Worm (Caenorhabditis elegans) whole organism, dauer: Measurements from ENCODE around the gene F21C10.6.

ENCODE experiments used
- unc-62 ChIP-seq: sonication (generic microtip); optimal IDR thresholded peaks from 2 replicates; lab custom pipeline; 2017; ENCODE audit warnings: missing biosample characterization, missing genetic modification reagents, missing genetic modification characterization

The F21C10.6 gene

DNA sequence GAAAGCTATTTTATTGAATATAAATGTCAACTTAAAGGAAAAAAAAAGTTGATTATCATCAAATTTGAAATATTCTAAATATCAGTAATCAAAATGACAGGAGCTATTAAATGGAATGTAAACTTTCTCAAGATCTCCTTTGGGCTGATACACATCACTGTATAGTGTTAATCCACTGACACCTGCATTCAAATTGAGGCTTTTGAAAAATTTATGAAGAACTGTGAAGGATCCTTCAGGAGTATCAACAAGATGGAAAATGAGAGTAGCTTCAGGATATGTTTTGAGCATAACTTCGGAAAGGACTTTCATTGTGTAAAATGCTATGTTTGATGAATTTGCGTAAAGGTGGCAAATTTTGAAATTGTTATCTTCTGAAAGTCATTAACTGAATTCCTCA, 27.1 kb upstream of the F21C10.6 start:
- no peak for TF ChIP-seq unc-62 (GFP tag; lab: Kevin White, UChicago)

ce11 chrV:9098280-9098973, 25.9 kb upstream of the F21C10.6 start, which contains the start of gene F21C10.9:
F21C10.9 (minus strand) TSS chrV:9098696.
- no peak for TF ChIP-seq unc-62 (GFP tag; lab: Kevin White, UChicago)

- no peak for TF ChIP-seq unc-62 (GFP tag; lab: Kevin White, UChicago)
Measured at ce11 chrV:9101062-9101461, 23.2 kb upstream of the F21C10.6 start, which contains the start of gene frpr-6. frpr-6 (minus strand) TSS chrV:9101162.

ce11 chrV:9108219-9108618, 16.1 kb upstream of the F21C10.6 start, which contains the start of gene F21C10.18:
F21C10.18 (plus strand) TSS chrV:9108519.
- no peak for TF ChIP-seq unc-62 (GFP tag; lab: Kevin White, UChicago)

- no peak for TF ChIP-seq unc-62 (GFP tag; lab: Kevin White, UChicago)
Measured at ce11 chrV:9109281-9109680, 15.0 kb upstream of the F21C10.6 start, which contains the start of gene pqn-31. pqn-31 (plus strand) TSS chrV:9109581.

DNA sequence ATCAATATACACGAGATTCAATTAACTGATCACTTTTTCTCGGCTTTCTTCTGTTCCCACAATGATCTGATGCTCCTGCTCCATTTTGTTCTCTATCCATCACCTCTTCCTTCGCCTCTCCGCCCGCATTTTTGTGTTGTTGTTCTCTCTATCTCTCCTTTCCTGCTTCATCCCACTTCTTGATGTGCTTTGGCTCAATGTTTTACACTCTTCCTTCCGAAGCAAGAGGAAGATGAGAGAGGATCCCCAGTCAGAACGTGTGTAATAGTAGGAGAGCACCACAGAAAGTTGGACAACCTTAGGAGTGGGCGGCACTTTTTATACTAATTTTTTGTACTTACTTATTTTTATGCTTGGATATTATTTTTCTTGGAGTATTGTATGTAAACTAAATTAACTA, 12.3 kb upstream of the F21C10.6 start:
- TF ChIP-seq unc-62 (GFP tag; lab: Kevin White, UChicago): no peak

DNA sequence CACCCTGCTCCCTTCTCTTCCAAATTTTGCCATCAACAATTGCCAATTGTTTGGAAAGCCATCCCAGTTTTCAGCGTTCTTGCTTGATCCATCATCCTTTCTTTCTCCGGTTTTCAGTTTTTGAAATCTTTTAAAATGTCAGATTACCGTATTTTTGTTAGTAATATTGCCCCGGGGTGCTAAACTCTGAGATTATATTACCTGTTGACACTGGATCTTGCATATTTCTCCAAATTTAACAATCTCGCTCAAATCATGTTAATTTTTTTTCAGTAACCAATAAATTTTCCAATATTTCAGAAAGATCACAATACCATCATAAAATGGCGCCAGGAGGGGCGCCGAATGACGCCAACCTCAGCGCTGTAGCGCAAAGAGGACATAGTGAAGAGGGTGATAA, 11.8 kb upstream of the F21C10.6 start, which contains the start of gene F21C10.7:
Gene F21C10.7, plus strand, starts transcription at position 301 of the 400 bp plus-strand sequence.
- TF ChIP-seq unc-62 (GFP tag; lab: Kevin White, UChicago): no peak

DNA sequence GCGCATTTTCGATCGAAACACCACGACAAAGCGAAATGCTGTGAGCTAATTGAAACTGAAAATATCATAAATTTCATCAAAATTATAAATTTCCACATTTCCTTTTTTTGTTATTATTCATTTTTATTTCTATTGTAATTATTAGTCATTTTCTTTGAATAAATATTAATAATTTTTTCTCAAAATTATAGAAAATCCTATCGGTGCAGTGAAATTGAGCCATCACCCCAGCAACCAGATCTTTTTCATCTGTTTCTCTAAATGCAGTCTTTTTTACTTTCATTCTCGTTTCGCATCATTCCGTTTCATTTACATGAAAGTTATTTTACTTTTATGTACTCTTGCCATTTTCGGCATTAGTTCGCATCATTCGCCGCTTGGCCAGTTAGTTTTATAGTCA, 2.3 kb upstream of the F21C10.6 start, which contains the start of gene F21C10.13:
Gene F21C10.13, plus strand, starts transcription at position 301 of the 400 bp plus-strand sequence.
- no peak for TF ChIP-seq unc-62 (GFP tag; lab: Kevin White, UChicago)

ce11 chrV:9123186-9123585, 1.1 kb upstream of the F21C10.6 start, which contains the start of gene F21C10.11:
F21C10.11 (plus strand) TSS chrV:9123486.
- TF ChIP-seq unc-62 (GFP tag; lab: Kevin White, UChicago): no peak

DNA sequence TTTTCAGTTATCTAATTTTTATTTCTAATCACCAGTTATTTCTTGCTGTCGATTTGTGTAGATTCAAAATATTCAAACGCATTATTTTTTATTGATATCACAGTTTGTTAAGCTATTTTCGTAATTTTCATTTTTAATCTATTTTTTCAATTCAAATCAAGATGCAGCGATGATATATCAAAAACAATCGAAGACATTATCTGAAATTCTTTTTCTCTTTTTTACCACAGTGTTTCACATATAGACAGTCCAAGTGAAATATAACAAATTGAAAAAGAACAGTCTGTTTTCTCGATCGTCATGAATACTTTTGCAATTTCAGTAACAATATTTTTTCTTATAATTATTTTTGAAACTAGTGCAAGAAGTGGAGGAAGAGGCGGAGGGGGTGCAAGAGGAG, 1.1 kb downstream of the F21C10.6 start, which contains the start of gene F21C10.5:
Gene F21C10.5, plus strand, starts transcription at position 301 of the 400 bp plus-strand sequence.
- TF ChIP-seq unc-62 (GFP tag; lab: Kevin White, UChicago): no peak

- no peak for TF ChIP-seq unc-62 (GFP tag; lab: Kevin White, UChicago)
Measured at ce11 chrV:9126316-9126715, 2.0 kb downstream of the F21C10.6 start, which contains the start of gene F21C10.4. F21C10.4 (plus strand) TSS chrV:9126616.

DNA sequence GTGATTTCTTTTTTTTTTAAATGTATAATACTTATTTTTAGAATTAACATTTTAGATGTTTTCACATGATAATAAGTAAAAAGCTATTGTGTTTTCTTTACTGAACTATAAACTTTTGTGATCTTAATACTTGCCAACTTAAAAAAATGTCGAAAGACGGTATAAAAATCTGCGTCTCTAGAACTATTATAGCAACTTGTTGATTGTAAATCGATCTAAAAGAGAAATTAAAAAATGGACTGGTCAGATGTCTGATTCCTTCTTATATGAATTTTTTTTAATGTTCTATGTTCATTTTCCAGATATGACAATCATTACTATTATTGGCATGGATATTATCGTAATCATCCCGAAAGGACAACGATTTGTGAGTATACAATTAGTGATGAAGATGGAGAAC, 3.5 kb downstream of the F21C10.6 start, which contains the start of gene F21C10.3:
Gene F21C10.3, plus strand, starts transcription at position 301 of the 400 bp plus-strand sequence.
- TF ChIP-seq unc-62 (GFP tag; lab: Kevin White, UChicago): no peak

ce11 chrV:9128562-9128961, 4.3 kb downstream of the F21C10.6 start:
- TF ChIP-seq unc-62 (GFP tag; lab: Kevin White, UChicago): no peak

DNA sequence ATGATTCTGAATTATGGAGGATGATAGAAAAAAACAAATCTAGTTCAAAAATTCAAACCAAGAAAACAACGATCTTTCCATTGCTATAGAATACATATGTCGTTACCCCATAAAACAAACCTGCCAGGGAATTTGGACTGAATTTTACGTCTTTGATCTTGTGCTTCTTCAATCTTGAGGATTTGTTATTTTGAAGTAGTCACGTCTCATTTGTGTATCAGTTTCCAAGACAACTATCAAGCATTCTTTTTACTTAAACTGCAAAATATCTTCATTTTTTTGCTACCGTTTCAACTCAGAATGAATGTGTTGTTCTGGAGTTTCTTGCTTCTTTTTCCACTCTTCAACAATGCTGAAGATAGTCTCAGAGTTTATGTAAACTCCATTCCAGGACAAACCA, 6.5 kb downstream of the F21C10.6 start, which contains the start of gene F21C10.19:
Gene F21C10.19, plus strand, starts transcription at position 301 of the 400 bp plus-strand sequence.
- TF ChIP-seq unc-62 (GFP tag; lab: Kevin White, UChicago): no peak

- TF ChIP-seq unc-62 (GFP tag; lab: Kevin White, UChicago): no peak
Measured at ce11 chrV:9132043-9132442, 7.8 kb downstream of the F21C10.6 start, which contains the start of gene F21C10.1. F21C10.1 (plus strand) TSS chrV:9132343.

ce11 chrV:9133950-9134349, 9.7 kb downstream of the F21C10.6 start, which contains the start of gene B0222.1:
B0222.1 (plus strand) TSS chrV:9134255.
- TF ChIP-seq unc-62 (GFP tag; lab: Kevin White, UChicago): no peak
